Fruit fly (Drosophila melanogaster): ENCODE data around the gene Zw10.

Gene Zw10

DNA sequence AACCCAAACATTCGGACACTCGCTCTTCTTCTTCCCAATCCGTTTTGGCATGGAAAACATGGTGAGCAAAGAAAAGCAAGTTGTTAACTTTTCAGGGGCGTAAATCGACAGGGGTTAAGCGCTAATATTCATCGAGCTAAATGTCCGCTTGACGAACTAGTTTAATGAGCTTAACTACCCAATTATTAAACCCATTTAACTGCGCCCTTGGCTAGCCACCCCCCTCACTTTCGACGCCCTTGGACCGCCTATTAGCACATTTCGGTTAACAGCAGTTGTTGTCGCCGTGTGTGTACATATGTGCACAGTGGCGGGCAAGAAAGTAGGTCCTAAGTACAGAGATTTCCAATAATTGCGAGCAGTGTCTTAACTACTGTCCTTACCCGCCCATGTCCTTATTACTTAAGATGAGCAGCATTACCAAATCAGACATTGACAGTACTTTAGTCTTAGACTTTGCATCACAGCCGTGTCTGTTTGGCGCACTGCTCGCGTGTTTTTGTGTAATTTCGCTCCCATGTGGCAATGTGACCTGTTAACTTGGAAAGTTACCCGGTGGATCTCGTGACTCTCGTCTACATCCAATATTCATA is 14.5 kb upstream of the Zw10 start (continued):
- no peak; the same call in 1 of the 3 replicates for TF ChIP-seq CG3726 (GFP tag; IDR thresholded peaks at IDR 0.05)
- peak; percentile 97 for TF ChIP-seq lab (GFP tag; optimal IDR thresholded peaks at IDR 0.05)
- peak; percentile 72 for TF ChIP-seq CG2875 (GFP tag; optimal IDR thresholded peaks at IDR 0.05)
- no peak for TF ChIP-seq chinmo (GFP tag; IDR thresholded peaks at IDR 0.05; ENCODE audit: partially characterized antibody)
- peak; percentile 62 for TF ChIP-seq CG1024 (GFP tag; IDR thresholded peaks at IDR 0.05)
- peak; percentile 73 for TF ChIP-seq ssp (GFP tag; IDR thresholded peaks at IDR 0.05)
- peak; percentile 92 to 94 for TF ChIP-seq Pdp1 (GFP tag; optimal IDR thresholded peaks at IDR 0.05)
- TF ChIP-seq Lim3 (GFP tag; IDR thresholded peaks at IDR 0.05) = peak; percentile 71
- TF ChIP-seq dm (GFP tag; optimal IDR thresholded peaks at IDR 0.05) = peak; percentile 87
- TF ChIP-seq CG8765 (GFP tag; IDR thresholded peaks at IDR 0.05) = peak; percentile 88
- peak; percentile 96 for TF ChIP-seq Hmr (GFP tag; optimal IDR thresholded peaks at IDR 0.05)
- peak; percentile 95 for TF ChIP-seq shn (GFP tag; optimal IDR thresholded peaks at IDR 0.05)
- TF ChIP-seq MBD-R2 (GFP tag; IDR thresholded peaks at IDR 0.05) = peak; percentile 91
- peak; percentile 87 for TF ChIP-seq CG1602 (GFP tag; optimal IDR thresholded peaks at IDR 0.05)
- TF ChIP-seq CG6683 (GFP tag; optimal IDR thresholded peaks at IDR 0.05) = peak; percentile 78
- TF ChIP-seq maf-S (GFP tag; optimal IDR thresholded peaks at IDR 0.05) = peak; percentile 91
- TF ChIP-seq ATbp (GFP tag; optimal IDR thresholded peaks at IDR 0.05) = peak; percentile 88
- TF ChIP-seq Trl (optimal IDR thresholded peaks at IDR 0.05) = no peak
- peak; percentile 93 for TF ChIP-seq Trl (GFP tag; optimal IDR thresholded peaks at IDR 0.05)
- peak; percentile 93 for TF ChIP-seq PHDP (tag; optimal IDR thresholded peaks at IDR 0.05)
- TF ChIP-seq en (GFP tag; optimal IDR thresholded peaks at IDR 0.05) = peak; percentile 74
- peak; percentile 86 for TF ChIP-seq tin (GFP tag; optimal IDR thresholded peaks at IDR 0.05)
- peak; percentile 88 for TF ChIP-seq CG4730 (GFP tag; IDR thresholded peaks at IDR 0.05)
- no peak for TF ChIP-seq ac (GFP tag; optimal IDR thresholded peaks at IDR 0.05)
- TF ChIP-seq hb (GFP tag; IDR thresholded peaks at IDR 0.05; ENCODE audit: partially characterized antibody) = no peak
- no peak for TF ChIP-seq CG17912 (GFP tag; optimal IDR thresholded peaks at IDR 0.05)
- TF ChIP-seq CG2199 (GFP tag; IDR thresholded peaks at IDR 0.05) = peak; percentile 85; the same call in 2 of the 3 replicates
- peak; percentile 26 for TF ChIP-seq pzg (GFP tag; optimal IDR thresholded peaks at IDR 0.05)
- peak; percentile 90 for TF ChIP-seq Mad (GFP tag; optimal IDR thresholded peaks at IDR 0.05)
- peak; percentile 66 for TF ChIP-seq gcm (GFP tag; optimal IDR thresholded peaks at IDR 0.05)
- peak; percentile 95 for TF ChIP-seq lmd (GFP tag; IDR thresholded peaks at IDR 0.05)
- peak; percentile 21 for TF ChIP-seq CG3838 (GFP tag; optimal IDR thresholded peaks at IDR 0.05)
- peak; percentile 80 for TF ChIP-seq Adf1 (GFP tag; IDR thresholded peaks at IDR 0.05)
- no peak for TF ChIP-seq Hr39 (optimal IDR thresholded peaks at IDR 0.05)
- peak; percentile 79 for TF ChIP-seq danr (GFP tag; IDR thresholded peaks at IDR 0.05)
- peak; percentile 88 for TF ChIP-seq CG2889 (GFP tag; IDR thresholded peaks at IDR 0.05)
- TF ChIP-seq Ets65A (GFP tag) = peak; percentile 99
- TF ChIP-seq NC2α (GFP tag; optimal IDR thresholded peaks at IDR 0.05) = peak; percentile 68
- TF ChIP-seq ranshi (GFP tag; IDR thresholded peaks at IDR 0.05) = peak; percentile 93
- peak; percentile 94 for TF ChIP-seq CG3847 (GFP tag; IDR thresholded peaks at IDR 0.05)
- peak; percentile 78 for TF ChIP-seq CG18764 (GFP tag; optimal IDR thresholded peaks at IDR 0.05)
- peak; percentile 67 for TF ChIP-seq CG6254 (GFP tag; optimal IDR thresholded peaks at IDR 0.05)
- peak; percentile 68 for TF ChIP-seq CG31365 (tag; optimal IDR thresholded peaks at IDR 0.05)
- TF ChIP-seq tup (GFP tag; optimal IDR thresholded peaks at IDR 0.05) = peak; percentile 89
- TF ChIP-seq Taf1 (GFP tag; IDR thresholded peaks at IDR 0.05) = peak; percentile 93
- TF ChIP-seq CG10979 (tag; optimal IDR thresholded peaks at IDR 0.05) = peak; percentile 68
- peak; percentile 45 for TF ChIP-seq Spps (tag; optimal IDR thresholded peaks at IDR 0.05)
- TF ChIP-seq CkIIα-i1 (GFP tag; IDR thresholded peaks at IDR 0.05) = peak; percentile 49; the same call in 1 of the 2 replicates
- TF ChIP-seq bbx (GFP tag; IDR thresholded peaks at IDR 0.05; ENCODE audit: partially characterized antibody) = no peak
- TF ChIP-seq Dbx (GFP tag; IDR thresholded peaks at IDR 0.05) = peak; percentile 98
- TF ChIP-seq CG15073 (GFP tag; optimal IDR thresholded peaks at IDR 0.05) = peak; percentile 49
